Worm (Caenorhabditis elegans) whole organism, mixed stage, embryonic: ENCODE measurements around the gene C10C6.3.

Source experiments
- M03D4.4 ChIP-seq: sonication (generic microtip); optimal IDR thresholded peaks from 2 replicates; lab custom pipeline; 2017; ENCODE audit warnings: mild to moderate bottlenecking, missing genetic modification characterization, missing compliant biosample characterization
- bed-3 ChIP-seq: fragments of 200-800 bp; sonication (Bioruptor generic); optimal IDR thresholded peaks from 3 replicates; lab custom pipeline; 2018; ENCODE audit warnings: mild to moderate bottlenecking, missing genetic modification characterization, moderate library complexity, missing compliant biosample characterization
- blmp-1 ChIP-seq: fragments of 150-350 bp; optimal IDR thresholded peaks from 2 replicates; lab custom pipeline; 2014; ENCODE audit warnings: missing biosample characterization, missing genetic modification characterization
- ceh-39 ChIP-seq: fragments of 150-350 bp; optimal IDR thresholded peaks from 2 replicates; lab custom pipeline; 2014; ENCODE audit warnings: missing biosample characterization, missing genetic modification characterization
- ceh-43 ChIP-seq: fragments of 200-800 bp; sonication (Bioruptor generic); optimal IDR thresholded peaks from 2 replicates; lab custom pipeline; 2018; ENCODE audit warnings: mild to moderate bottlenecking, missing genetic modification characterization, moderate library complexity, missing compliant biosample characterization
- ceh-83 ChIP-seq: fragments of 200-800 bp; sonication (Bioruptor generic); optimal IDR thresholded peaks from 2 replicates; lab custom pipeline; 2018; ENCODE audit warnings: mild to moderate bottlenecking, missing genetic modification characterization, missing compliant biosample characterization
- ces-1 ChIP-seq: fragments of 150-350 bp; optimal IDR thresholded peaks from 2 replicates; lab custom pipeline; 2014; ENCODE audit warnings: missing biosample characterization, missing genetic modification reagents, missing genetic modification characterization
- cnd-1 ChIP-seq: fragments of 200-800 bp; sonication (Bioruptor generic); optimal IDR thresholded peaks from 2 replicates; lab custom pipeline; 2018; ENCODE audit warnings: mild to moderate bottlenecking, missing genetic modification characterization, missing compliant biosample characterization
- elt-1 ChIP-seq: sonication (generic microtip); optimal IDR thresholded peaks from 2 replicates; lab custom pipeline; 2017; ENCODE audit warnings: missing genetic modification characterization, mild to moderate bottlenecking, missing compliant biosample characterization, antibody characterized with exemption, moderate library complexity, borderline replicate concordance; ENCODE audit not compliant: insufficient read depth
- elt-3 ChIP-seq: fragments of 150-350 bp; optimal IDR thresholded peaks from 2 replicates; lab custom pipeline; 2014; ENCODE audit warnings: missing biosample characterization, missing genetic modification characterization
- ham-2 ChIP-seq: fragments of 200-800 bp; sonication (Bioruptor generic); optimal IDR thresholded peaks from 2 replicates; lab custom pipeline; 2018; ENCODE audit warnings: mild to moderate bottlenecking, missing genetic modification characterization, missing compliant biosample characterization
- hlh-1 ChIP-seq: fragments of 150-350 bp; optimal IDR thresholded peaks from 2 replicates; lab custom pipeline; 2014; ENCODE audit warnings: missing biosample characterization, missing genetic modification reagents, missing genetic modification characterization
- lin-13 ChIP-seq: fragments of 150-350 bp; optimal IDR thresholded peaks from 2 replicates; lab custom pipeline; 2014; ENCODE audit warnings: missing biosample characterization, missing genetic modification characterization
- lin-32 ChIP-seq: fragments of 200-800 bp; sonication (Bioruptor generic); optimal IDR thresholded peaks from 2 replicates; lab custom pipeline; 2018; ENCODE audit warnings: mild to moderate bottlenecking, missing genetic modification characterization, missing compliant biosample characterization
- mab-5 ChIP-seq: fragments of 150-350 bp; optimal IDR thresholded peaks from 2 replicates; lab custom pipeline; 2014; ENCODE audit warnings: missing biosample characterization, missing genetic modification characterization
- mep-1 ChIP-seq: fragments of 150-350 bp; optimal IDR thresholded peaks from 2 replicates; lab custom pipeline; 2017; ENCODE audit warnings: missing biosample characterization, missing genetic modification reagents, missing genetic modification characterization, inconsistent platforms
- mls-2 ChIP-seq: sonication (generic microtip); optimal IDR thresholded peaks from 2 replicates; lab custom pipeline; 2016; ENCODE audit warnings: mild to moderate bottlenecking, missing genetic modification characterization, moderate library complexity, missing compliant biosample characterization
- nhr-2 ChIP-seq: fragments of 150-350 bp; optimal IDR thresholded peaks from 2 replicates; lab custom pipeline; 2014; ENCODE audit warnings: missing biosample characterization, missing genetic modification characterization
- nhr-237 ChIP-seq: fragments of 150-350 bp; optimal IDR thresholded peaks from 2 replicates; lab custom pipeline; 2014; ENCODE audit warnings: missing biosample characterization, missing genetic modification characterization
- nhr-28 ChIP-seq: fragments of 150-350 bp; optimal IDR thresholded peaks from 2 replicates; lab custom pipeline; 2014; ENCODE audit warnings: missing biosample characterization, missing genetic modification characterization
- nhr-76 ChIP-seq: sonication (generic microtip); optimal IDR thresholded peaks from 2 replicates; lab custom pipeline; 2017; ENCODE audit warnings: missing biosample characterization, missing genetic modification characterization
- pha-4 ChIP-seq: fragments of 150-350 bp; optimal IDR thresholded peaks from 2 replicates; lab custom pipeline; 2018; ENCODE audit warnings: missing biosample characterization, missing genetic modification reagents, missing genetic modification characterization
- sem-2 ChIP-seq: fragments of 200-800 bp; sonication (Bioruptor generic); optimal IDR thresholded peaks from 2 replicates; lab custom pipeline; 2018; ENCODE audit warnings: mild to moderate bottlenecking, missing genetic modification characterization, missing compliant biosample characterization
- snpc-4 ChIP-seq: fragments of 150-350 bp; optimal IDR thresholded peaks from 2 replicates; lab custom pipeline; 2014; ENCODE audit warnings: missing biosample characterization, missing genetic modification characterization
- sptf-1 ChIP-seq: sonication (generic microtip); optimal IDR thresholded peaks from 2 replicates; lab custom pipeline; 2017; ENCODE audit warnings: mild to moderate bottlenecking, missing genetic modification characterization, moderate library complexity, missing compliant biosample characterization
- tbx-8 ChIP-seq: fragments of 200-800 bp; sonication (Bioruptor generic); optimal IDR thresholded peaks from 2 replicates; lab custom pipeline; 2018; ENCODE audit warnings: mild to moderate bottlenecking, missing genetic modification characterization, moderate library complexity, missing compliant biosample characterization
- unc-120 ChIP-seq: sonication (generic microtip); optimal IDR thresholded peaks from 2 replicates; lab custom pipeline; 2017; ENCODE audit warnings: missing genetic modification characterization, missing compliant biosample characterization; ENCODE audit not compliant: poor library complexity, severe bottlenecking
- unc-39 ChIP-seq: fragments of 150-350 bp; optimal IDR thresholded peaks from 2 replicates; lab custom pipeline; 2014; ENCODE audit warnings: missing biosample characterization, missing genetic modification characterization
- unc-62 ChIP-seq: fragments of 150-350 bp; optimal IDR thresholded peaks from 2 replicates; lab custom pipeline; 2014; ENCODE audit warnings: missing biosample characterization, missing genetic modification reagents, missing genetic modification characterization
- ztf-11 ChIP-seq: fragments of 150-350 bp; optimal IDR thresholded peaks from 2 replicates; lab custom pipeline; 2014; ENCODE audit warnings: missing biosample characterization, missing genetic modification characterization

C10C6.3 gene

ce11 chrIV:11465125-11465524 lies at the start of gene C10C6.3:
Gene C10C6.3 (minus strand): TSS chrIV:11465225.
- TF ChIP-seq hlh-1 (tag; lab: Kevin White, UChicago) (no peak), tbx-8 (GFP tag; lab: Kevin White, UChicago) (no peak), snpc-4 (tag; lab: Kevin White, UChicago) (no peak), ceh-43 (GFP tag; lab: Kevin White, UChicago) (no peak), pha-4 (tag; lab: Kevin White, UChicago) (no peak), sptf-1 (no peak), lin-32 (GFP tag; lab: Kevin White, UChicago) (no peak), unc-39 (tag; lab: Kevin White, UChicago) (no peak), ces-1 (GFP tag; lab: Kevin White, UChicago) (no peak)

DNA sequence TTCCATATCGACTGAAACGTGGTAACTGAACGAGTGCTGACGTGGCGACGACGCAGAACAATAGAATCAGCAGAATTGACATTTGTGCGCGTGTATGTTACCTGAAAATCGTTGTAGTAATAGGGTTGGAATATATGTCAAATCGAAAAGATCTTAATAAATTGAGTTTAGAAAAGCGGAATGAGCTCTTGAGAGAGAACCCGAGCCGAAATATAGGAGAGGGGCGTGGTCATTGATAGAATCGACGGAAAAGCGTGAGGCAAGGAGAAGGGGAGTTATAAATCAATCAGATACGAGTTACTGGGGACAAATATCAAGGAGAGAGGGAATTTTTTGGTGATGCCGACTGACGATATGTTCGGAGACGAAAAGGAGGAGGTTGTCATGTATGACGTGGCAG lies 45.6 kb upstream of the C10C6.3 start, which contains the start of gene M04B2.6:
Gene M04B2.6 (minus strand): TSS at position 101 of the 400 bp plus-strand sequence.
- TF ChIP-seq tbx-8 (GFP tag; lab: Kevin White, UChicago) (no peak), ceh-39 (tag; lab: Kevin White, UChicago) (no peak), nhr-76 (no peak), snpc-4 (tag; lab: Kevin White, UChicago) (no peak), unc-39 (tag; lab: Kevin White, UChicago) (no peak), unc-62 (no peak), sptf-1 (no peak), M03D4.4 (tag; lab: Kevin White, UChicago) (no peak), ceh-43 (GFP tag; lab: Kevin White, UChicago) (no peak), ces-1 (GFP tag; lab: Kevin White, UChicago) (no peak), ham-2 (GFP tag; lab: Kevin White, UChicago) (no peak), mep-1 (no peak), blmp-1 (tag; lab: Kevin White, UChicago) (no peak), lin-13 (tag; lab: Kevin White, UChicago) (no peak), nhr-28 (tag; lab: Kevin White, UChicago) (no peak), ztf-11 (tag; lab: Kevin White, UChicago) (no peak)

- no peak for TF ChIP-seq bed-3
- no peak for TF ChIP-seq mab-5
- no peak for TF ChIP-seq lin-32 (GFP tag; lab: Kevin White, UChicago)
- TF ChIP-seq blmp-1 (tag; lab: Kevin White, UChicago), result no peak
- TF ChIP-seq lin-13 (tag; lab: Kevin White, UChicago), result no peak
- TF ChIP-seq sem-2 (GFP tag; lab: Kevin White, UChicago), result no peak
- TF ChIP-seq mls-2 (tag; lab: Kevin White, UChicago), result no peak
- TF ChIP-seq mep-1, result no peak
- no peak for TF ChIP-seq ceh-43 (GFP tag; lab: Kevin White, UChicago)
- no peak for TF ChIP-seq sptf-1
- no peak for TF ChIP-seq cnd-1 (tag; lab: Kevin White, UChicago)
- TF ChIP-seq M03D4.4 (tag; lab: Kevin White, UChicago), result no peak
- no peak for TF ChIP-seq ham-2 (GFP tag; lab: Kevin White, UChicago)
These were observed 39.4 kb upstream of the C10C6.3 start, which contains the start of gene twk-25 for ce11 chrIV:11504416-11504815. Gene twk-25 (plus strand): TSS chrIV:11504716.

- no peak for TF ChIP-seq unc-120 (tag; lab: Kevin White, UChicago)
- no peak for TF ChIP-seq cnd-1 (tag; lab: Kevin White, UChicago)
- TF ChIP-seq mls-2 (tag; lab: Kevin White, UChicago), result no peak
- TF ChIP-seq nhr-237 (tag; lab: Kevin White, UChicago), result no peak
- no peak for TF ChIP-seq elt-1 (tag; lab: Kevin White, UChicago)
- no peak for TF ChIP-seq ztf-11 (tag; lab: Kevin White, UChicago)
- no peak for TF ChIP-seq ces-1 (GFP tag; lab: Kevin White, UChicago)
- no peak for TF ChIP-seq ceh-39 (tag; lab: Kevin White, UChicago)
- no peak for TF ChIP-seq mab-5
- no peak for TF ChIP-seq bed-3
- TF ChIP-seq elt-3 (tag; lab: Kevin White, UChicago), result no peak
- no peak for TF ChIP-seq lin-13 (tag; lab: Kevin White, UChicago)
- no peak for TF ChIP-seq M03D4.4 (tag; lab: Kevin White, UChicago)
- TF ChIP-seq tbx-8 (GFP tag; lab: Kevin White, UChicago), result no peak
- TF ChIP-seq, all 35 proteins: peak for 0
These were observed 38.6 kb upstream of the C10C6.3 start for ce11 chrIV:11503654-11504053.

DNA sequence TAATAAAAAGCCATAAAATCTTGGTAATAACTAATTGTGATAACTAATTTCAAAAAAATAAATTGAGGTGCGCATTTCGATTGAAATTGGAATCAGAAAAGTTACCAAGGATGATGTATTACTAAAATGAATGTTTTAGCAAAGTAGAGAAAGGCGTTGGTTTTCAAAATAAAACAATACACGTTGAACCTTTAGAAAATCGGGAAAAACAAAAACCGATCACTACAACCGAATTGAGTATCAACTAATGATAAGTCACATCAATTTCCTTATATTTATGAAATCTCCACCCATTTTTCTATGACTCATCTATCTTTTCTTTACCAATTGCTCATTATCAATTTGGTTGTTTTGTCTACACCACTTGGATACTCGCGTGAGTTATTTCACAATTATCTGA lies 35.4 kb upstream of the C10C6.3 start, which contains the start of gene H21P03.10:
Gene H21P03.10 (plus strand): TSS at position 301 of the 400 bp plus-strand sequence.
- no peak for TF ChIP-seq lin-13 (tag; lab: Kevin White, UChicago)
- no peak for TF ChIP-seq tbx-8 (GFP tag; lab: Kevin White, UChicago)
- no peak for TF ChIP-seq hlh-1 (tag; lab: Kevin White, UChicago)
- TF ChIP-seq elt-1 (tag; lab: Kevin White, UChicago), result no peak
- TF ChIP-seq nhr-237 (tag; lab: Kevin White, UChicago), result no peak
- TF ChIP-seq ceh-83 (GFP tag; lab: Kevin White, UChicago), result no peak
- no peak for TF ChIP-seq nhr-76
- no peak for TF ChIP-seq unc-39 (tag; lab: Kevin White, UChicago)
- TF ChIP-seq bed-3, result no peak
- no peak for TF ChIP-seq nhr-28 (tag; lab: Kevin White, UChicago)
- TF ChIP-seq nhr-2, result no peak
